Fruit fly (Drosophila melanogaster) whole organism, pupa: ENCODE data around the gene SPH93.

Experiments
- CG10348 ChIP-seq: fragments of 200-800 bp; sonication (Bioruptor generic); IDR thresholded peaks from 2 replicates; pipeline ENCODE4 v1.3.6; 2022; ENCODE audit warnings: missing biosample characterization, missing genetic modification characterization
- CG12605 ChIP-seq: fragments of 200-800 bp; sonication (Bioruptor generic); IDR thresholded peaks from 2 replicates; pipeline ENCODE4 v1.3.6; 2022; ENCODE audit warnings: missing biosample characterization, missing genetic modification characterization
- CG13204 ChIP-seq: fragments of 200-800 bp; sonication (Bioruptor generic); optimal IDR thresholded peaks from 2 replicates; lab custom pipeline; 2018; ENCODE audit warnings: missing biosample characterization, mild to moderate bottlenecking, missing genetic modification characterization, moderate library complexity
- CG14655 ChIP-seq: fragments of 200-800 bp; sonication (Bioruptor generic); optimal IDR thresholded peaks from 3 replicates; lab custom pipeline; 2017; ENCODE audit warnings: mild to moderate bottlenecking, missing biosample characterization, missing genetic modification reagents, missing genetic modification characterization
- CG15710 ChIP-seq: fragments of 200-800 bp; sonication (Bioruptor generic); optimal IDR thresholded peaks from 2 replicates; lab custom pipeline; 2018; ENCODE audit warnings: missing biosample characterization, mild to moderate bottlenecking, missing genetic modification characterization, moderate library complexity
- CG17806 ChIP-seq: fragments of 200-800 bp; sonication (Bioruptor generic); optimal IDR thresholded peaks from 2 replicates; lab custom pipeline; 2018; ENCODE audit warnings: missing biosample characterization, mild to moderate bottlenecking, missing genetic modification characterization, moderate library complexity
- CG32121 ChIP-seq: fragments of 200-800 bp; sonication (Bioruptor generic); IDR thresholded peaks from 2 replicates; pipeline ENCODE4 v1.3.6; 2022; ENCODE audit warnings: missing biosample characterization, missing genetic modification characterization
- CG34367 ChIP-seq: fragments of 200-800 bp; sonication (Bioruptor generic); optimal IDR thresholded peaks from 2 replicates; lab custom pipeline; 2018; ENCODE audit warnings: missing biosample characterization, mild to moderate bottlenecking, missing genetic modification characterization
- CG4496 ChIP-seq: fragments of 200-800 bp; sonication (Bioruptor generic); IDR thresholded peaks from 3 replicates; pipeline ENCODE4 v1.3.6; 2022; ENCODE audit warnings: missing biosample characterization, missing genetic modification characterization
- CG8159 ChIP-seq: fragments of 200-800 bp; sonication (Bioruptor generic); optimal IDR thresholded peaks from 3 replicates; lab custom pipeline; 2018; ENCODE audit warnings: missing biosample characterization, mild to moderate bottlenecking, missing genetic modification characterization, moderate library complexity
- CG8301 ChIP-seq: fragments of 200-800 bp; sonication (Bioruptor generic); optimal IDR thresholded peaks from 2 replicates; lab custom pipeline; 2018; ENCODE audit warnings: missing biosample characterization, mild to moderate bottlenecking, missing genetic modification characterization
- CG9948 ChIP-seq: fragments of 200-800 bp; sonication (Bioruptor generic); optimal IDR thresholded peaks from 2 replicates; lab custom pipeline; 2018; ENCODE audit warnings: missing biosample characterization, mild to moderate bottlenecking, missing genetic modification characterization, moderate library complexity
- D1 ChIP-seq: fragments of 200-800 bp; sonication (Bioruptor generic); optimal IDR thresholded peaks from 2 replicates; lab custom pipeline; 2018; ENCODE audit warnings: missing biosample characterization, mild to moderate bottlenecking, missing genetic modification characterization, moderate library complexity
- EcR ChIP-seq: fragments of 200-800 bp; sonication (Bioruptor generic); optimal IDR thresholded peaks from 3 replicates; lab custom pipeline; 2019; ENCODE audit warnings: missing biosample characterization, missing genetic modification characterization, mild to moderate bottlenecking, moderate library complexity, missing genetic modification reagents
- Ets98B ChIP-seq: fragments of 200-800 bp; sonication (Bioruptor generic); IDR thresholded peaks from 2 replicates; pipeline ENCODE4 v1.3.6; 2022; ENCODE audit warnings: missing biosample characterization, missing genetic modification characterization
- Pif1A ChIP-seq: fragments of 200-800 bp; sonication (Bioruptor generic); optimal IDR thresholded peaks from 3 replicates; lab custom pipeline; 2016; ENCODE audit warnings: missing biosample characterization, missing genetic modification characterization
- Pif1B ChIP-seq: fragments of 200-800 bp; sonication (Bioruptor generic); optimal IDR thresholded peaks from 3 replicates; lab custom pipeline; 2016; ENCODE audit warnings: missing biosample characterization, missing genetic modification characterization
- Snoo ChIP-seq: fragments of 200-800 bp; sonication (Bioruptor generic); optimal IDR thresholded peaks from 3 replicates; lab custom pipeline; 2017; ENCODE audit warnings: missing biosample characterization, mild to moderate bottlenecking, missing genetic modification characterization, inconsistent platforms
- fd96Ca ChIP-seq: fragments of 200-800 bp; sonication (Bioruptor generic); IDR thresholded peaks from 3 replicates; pipeline ENCODE4 v1.3.6; 2022; ENCODE audit warnings: missing biosample characterization, missing genetic modification characterization
- gl ChIP-seq: fragments of 200-800 bp; sonication (Bioruptor generic); optimal IDR thresholded peaks from 2 replicates; lab custom pipeline; 2018; ENCODE audit warnings: missing biosample characterization, mild to moderate bottlenecking, missing genetic modification characterization
- rn ChIP-seq: fragments of 200-800 bp; sonication (Bioruptor generic); IDR thresholded peaks from 2 replicates; pipeline ENCODE4 v1.3.6; 2022; ENCODE audit warnings: missing biosample characterization, missing genetic modification characterization

SPH93 gene

DNA sequence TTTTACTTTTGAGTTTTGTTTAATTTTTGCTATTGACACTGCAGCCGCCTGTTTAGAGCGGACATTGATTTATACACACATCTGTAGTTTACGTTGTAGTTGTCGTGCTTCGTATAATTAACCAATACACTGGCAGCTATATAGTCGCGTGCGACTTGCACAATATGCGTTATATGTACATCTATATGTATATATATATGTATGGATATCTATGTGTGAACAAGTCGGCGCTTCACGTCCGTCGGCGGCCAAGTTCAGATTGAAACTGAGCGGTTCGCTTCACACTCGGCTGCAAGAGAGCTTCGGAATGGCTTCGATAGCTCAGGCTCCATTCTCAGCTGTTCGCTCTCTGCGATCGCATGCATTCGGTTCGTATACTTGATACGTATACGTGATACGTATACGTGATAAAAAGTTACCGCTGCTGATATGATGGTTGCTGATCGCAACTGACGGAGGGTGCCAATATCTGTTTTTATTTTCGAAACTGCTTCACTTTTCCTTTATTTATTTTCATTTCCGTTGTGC, 27.7 kb downstream of the SPH93 start:
- TF ChIP-seq CG4496 (GFP tag; lab: Robert Waterston, UW) (peak; percentile 60; the same call in 2 of the 3 replicates), Snoo (tag; lab: Kevin White, UChicago) (peak; percentile 22), CG15710 (tag; lab: Kevin White, UChicago) (peak; percentile 10), Pif1A (GFP tag; lab: Kevin White, UChicago) (peak; percentile 56), CG34367 (peak; percentile 27), CG9948 (tag; lab: Kevin White, UChicago) (no peak), Pif1B (GFP tag; lab: Kevin White, UChicago) (peak; percentile 72), CG10348 (GFP tag; lab: Robert Waterston, UW) (no peak), EcR (peak; percentile 83), CG17806 (tag; lab: Kevin White, UChicago) (peak; percentile 42), CG14655 (GFP tag; lab: Kevin White, UChicago) (peak; percentile 43), fd96Ca (no peak; the same call in 2 of the 3 replicates), CG32121 (GFP tag; lab: Robert Waterston, UW) (peak; percentile 50; the same call in 1 of the 2 replicates), rn (GFP tag; lab: Robert Waterston, UW) (no peak), CG8159 (peak; percentile 49), CG8301 (tag; lab: Kevin White, UChicago) (peak; percentile 5), CG12605 (GFP tag; lab: Robert Waterston, UW) (peak; percentile 63), CG13204 (GFP tag; lab: Kevin White, UChicago) (peak; percentile 56), gl (tag; lab: Kevin White, UChicago) (peak; percentile 57), D1 (no peak), Ets98B (GFP tag; lab: Robert Waterston, UW) (peak; percentile 72)

DNA sequence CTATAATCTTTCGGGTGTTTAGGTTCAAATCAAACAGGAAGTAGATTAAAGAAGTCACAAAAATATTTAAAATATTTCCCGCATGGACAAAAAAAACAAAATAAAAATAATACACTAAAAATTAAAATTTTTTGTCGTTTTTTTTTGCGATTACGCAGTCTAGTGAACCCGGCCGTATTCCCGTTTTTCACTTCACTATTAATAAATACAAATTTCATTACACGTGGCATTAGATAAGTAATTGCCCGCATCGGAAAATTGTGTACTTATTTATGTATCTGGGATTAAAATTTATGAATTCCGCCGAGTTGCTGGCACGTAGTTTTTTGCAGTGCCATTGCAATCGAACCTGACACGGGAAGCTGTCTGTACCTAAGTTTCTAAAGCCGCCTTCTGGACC, 28.5 kb downstream of the SPH93 start:
- TF ChIP-seq Ets98B (GFP tag; lab: Robert Waterston, UW) (no peak), rn (GFP tag; lab: Robert Waterston, UW) (no peak), CG15710 (tag; lab: Kevin White, UChicago) (peak; percentile 42), fd96Ca (peak; percentile 47; the same call in 1 of the 3 replicates), CG32121 (GFP tag; lab: Robert Waterston, UW) (no peak; the same call in 1 of the 2 replicates), CG8301 (tag; lab: Kevin White, UChicago) (peak; percentile 18), CG34367 (no peak), Pif1A (GFP tag; lab: Kevin White, UChicago) (peak; percentile 42), CG14655 (GFP tag; lab: Kevin White, UChicago) (peak; percentile 60), EcR (no peak), D1 (no peak), CG10348 (GFP tag; lab: Robert Waterston, UW) (no peak), Pif1B (GFP tag; lab: Kevin White, UChicago) (no peak), Snoo (tag; lab: Kevin White, UChicago) (no peak), CG17806 (tag; lab: Kevin White, UChicago) (peak; percentile 11), CG4496 (GFP tag; lab: Robert Waterston, UW) (no peak), CG8159 (peak; percentile 46), CG12605 (GFP tag; lab: Robert Waterston, UW) (no peak), CG13204 (GFP tag; lab: Kevin White, UChicago) (no peak), gl (tag; lab: Kevin White, UChicago) (no peak), CG9948 (tag; lab: Kevin White, UChicago) (peak; percentile 21)

DNA sequence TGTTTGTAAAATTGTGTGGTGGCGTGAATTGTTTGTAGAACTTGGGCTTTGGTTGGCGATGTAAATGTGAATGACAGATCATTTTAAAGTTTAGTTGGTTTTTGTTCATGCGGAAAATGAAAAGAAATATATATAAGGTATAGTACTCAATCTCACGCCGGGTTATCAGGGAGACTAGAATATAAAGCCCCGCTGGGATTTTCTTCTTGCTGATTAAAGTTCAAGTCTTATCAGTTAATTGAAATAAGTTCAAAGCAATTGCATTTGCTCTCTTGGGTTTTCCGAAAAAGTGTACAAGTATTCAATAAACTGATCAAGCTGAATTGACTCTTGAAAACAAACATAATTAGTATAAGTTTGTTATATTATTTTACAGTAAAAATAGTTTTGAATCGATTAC, 30.3 kb downstream of the SPH93 start:
- TF ChIP-seq CG34367 (no peak), EcR (peak; percentile 4), CG32121 (GFP tag; lab: Robert Waterston, UW) (no peak)

DNA sequence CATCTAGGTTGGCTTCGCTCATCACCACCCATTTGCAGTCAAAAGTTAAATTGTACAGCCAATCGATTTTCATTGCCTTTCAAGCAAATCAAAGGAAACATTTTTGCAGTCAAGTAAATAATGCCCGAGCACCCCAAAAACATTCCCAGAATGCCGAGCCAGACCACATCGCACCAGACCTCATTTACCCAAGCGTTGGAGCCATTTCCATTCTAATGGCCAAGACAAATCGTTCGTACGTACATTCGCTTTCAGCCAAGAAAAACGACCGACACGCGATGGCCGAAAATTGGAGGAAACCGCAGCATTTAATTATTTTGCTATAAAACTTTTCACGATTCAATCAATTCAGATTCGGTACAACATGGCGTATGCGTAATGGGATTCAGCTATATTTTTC, 30.7 kb downstream of the SPH93 start:
- TF ChIP-seq CG17806 (tag; lab: Kevin White, UChicago) (no peak), CG4496 (GFP tag; lab: Robert Waterston, UW) (no peak), Snoo (tag; lab: Kevin White, UChicago) (no peak), CG12605 (GFP tag; lab: Robert Waterston, UW) (no peak), EcR (no peak), Pif1A (GFP tag; lab: Kevin White, UChicago) (no peak), D1 (no peak), Ets98B (GFP tag; lab: Robert Waterston, UW) (no peak), CG9948 (tag; lab: Kevin White, UChicago) (no peak), CG8159 (no peak), CG8301 (tag; lab: Kevin White, UChicago) (no peak), CG10348 (GFP tag; lab: Robert Waterston, UW) (no peak), CG34367 (no peak), fd96Ca (no peak), Pif1B (GFP tag; lab: Kevin White, UChicago) (no peak), CG15710 (tag; lab: Kevin White, UChicago) (no peak), rn (GFP tag; lab: Robert Waterston, UW) (no peak)
- TF ChIP-seq, all 21 proteins: peak for 0

DNA sequence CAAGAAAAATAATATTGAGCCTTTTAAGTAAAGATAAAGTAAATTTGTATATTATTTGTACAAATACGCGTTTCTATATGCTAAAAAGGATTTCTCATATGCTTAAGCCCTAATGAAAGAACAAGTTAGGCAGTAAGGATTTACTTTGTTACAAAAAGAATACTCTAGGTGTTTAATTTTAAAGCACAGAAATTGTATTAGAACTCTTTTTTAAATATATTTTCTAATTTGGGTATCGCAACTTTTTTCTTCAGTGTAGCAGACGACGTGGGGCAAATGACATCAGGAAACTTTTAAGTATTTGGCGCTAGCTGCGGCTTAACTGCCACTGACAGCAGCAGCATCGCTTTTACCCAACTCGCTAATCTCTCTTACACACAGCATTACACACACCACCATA, 33.6 kb downstream of the SPH93 start:
- TF ChIP-seq CG9948 (tag; lab: Kevin White, UChicago) (peak; percentile 9), CG15710 (tag; lab: Kevin White, UChicago) (peak; percentile 15), Pif1A (GFP tag; lab: Kevin White, UChicago) (no peak), Snoo (tag; lab: Kevin White, UChicago) (no peak), CG8159 (peak; percentile 37)

DNA sequence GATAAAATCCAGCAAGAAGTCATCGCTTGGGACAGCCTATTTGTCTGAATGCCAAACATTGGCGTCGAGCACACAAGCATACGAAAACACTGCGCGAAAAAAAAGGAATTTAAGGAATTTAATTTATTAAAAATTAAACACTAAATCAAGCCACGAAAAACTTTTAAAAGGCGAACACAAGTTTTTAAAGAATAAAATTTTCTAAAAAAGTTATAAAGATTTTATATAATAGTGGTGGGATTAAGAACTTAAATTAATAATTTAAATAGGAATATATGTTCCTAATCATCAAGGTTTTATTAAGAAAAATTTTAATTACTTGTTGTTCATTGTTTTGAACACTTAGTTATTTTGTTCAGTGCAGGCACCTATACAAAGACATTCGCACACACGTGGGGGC, 34.4 kb downstream of the SPH93 start:
- no peak for TF ChIP-seq fd96Ca
- TF ChIP-seq CG10348 (GFP tag; lab: Robert Waterston, UW): no peak
- TF ChIP-seq CG34367: peak; percentile 6
- no peak for TF ChIP-seq CG4496 (GFP tag; lab: Robert Waterston, UW)
- TF ChIP-seq Snoo (tag; lab: Kevin White, UChicago): no peak
- peak; percentile 74 for TF ChIP-seq CG14655 (GFP tag; lab: Kevin White, UChicago)
- peak; percentile 79 for TF ChIP-seq CG8159
- TF ChIP-seq CG32121 (GFP tag; lab: Robert Waterston, UW): no peak
- no peak for TF ChIP-seq CG13204 (GFP tag; lab: Kevin White, UChicago)
- peak; percentile 20 for TF ChIP-seq D1
- peak; percentile 70 for TF ChIP-seq CG15710 (tag; lab: Kevin White, UChicago)
- peak; percentile 73 for TF ChIP-seq CG9948 (tag; lab: Kevin White, UChicago)
- TF ChIP-seq CG17806 (tag; lab: Kevin White, UChicago): peak; percentile 62
- TF ChIP-seq EcR: no peak
- TF ChIP-seq Pif1A (GFP tag; lab: Kevin White, UChicago): no peak
- no peak for TF ChIP-seq Ets98B (GFP tag; lab: Robert Waterston, UW)
- TF ChIP-seq rn (GFP tag; lab: Robert Waterston, UW): no peak
- no peak for TF ChIP-seq gl (tag; lab: Kevin White, UChicago)
- no peak for TF ChIP-seq CG12605 (GFP tag; lab: Robert Waterston, UW)
- TF ChIP-seq CG8301 (tag; lab: Kevin White, UChicago): no peak
- TF ChIP-seq Pif1B (GFP tag; lab: Kevin White, UChicago): no peak
- TF ChIP-seq, all 21 proteins: peak for 7
